Worm (Caenorhabditis elegans): Measurements from ENCODE around the gene F58B3.6.

- TF ChIP-seq nhr-25 (tag; optimal IDR thresholded peaks at IDR 0.05), result no peak
- TF ChIP-seq fos-1 (tag; optimal IDR thresholded peaks at IDR 0.05), result no peak
- no peak for TF ChIP-seq unc-39 (tag; optimal IDR thresholded peaks at IDR 0.05)
- no peak for TF ChIP-seq jun-1 (tag; optimal IDR thresholded peaks at IDR 0.05)
- TF ChIP-seq lin-15B (tag; optimal IDR thresholded peaks at IDR 0.05), result no peak
- no peak for TF ChIP-seq tbx-2 (tag; optimal IDR thresholded peaks at IDR 0.05)
Measured at ce11 chrIV:11656144-11656780, 19.8 kb downstream of the F58B3.6 start, which contains the start of gene ZK809.5.
